Fruit fly (Drosophila melanogaster) whole organism, embryonic: ENCODE measurements around the gene CG31816.

ENCODE experiments used
- Adf1 ChIP-seq: fragments of 200-800 bp; sonication (Bioruptor generic); IDR thresholded peaks from 2 replicates; pipeline ENCODE4 v1.3.6; 2022; ENCODE audit warnings: missing biosample characterization, missing genetic modification characterization
- Atf6 ChIP-seq: fragments of 200-800 bp; sonication (Bioruptor generic); IDR thresholded peaks from 2 replicates; pipeline ENCODE4 v1.3.6; 2022; ENCODE audit warnings: missing biosample characterization, missing genetic modification characterization
- B-H2 ChIP-seq: fragments of 200-800 bp; sonication (Bioruptor generic); optimal IDR thresholded peaks from 2 replicates; lab custom pipeline; 2018; ENCODE audit warnings: missing biosample characterization, mild to moderate bottlenecking, missing genetic modification characterization
- CG10274 ChIP-seq: fragments of 200-800 bp; sonication (Bioruptor generic); optimal IDR thresholded peaks from 3 replicates; lab custom pipeline; 2017; ENCODE audit warnings: missing biosample characterization, mild to moderate bottlenecking, missing genetic modification characterization
- CG11398 ChIP-seq: fragments of 200-800 bp; sonication (Bioruptor generic); optimal IDR thresholded peaks from 2 replicates; lab custom pipeline; 2016; ENCODE audit warnings: missing biosample characterization, missing genetic modification characterization
- CG12299 ChIP-seq: fragments of 200-800 bp; sonication (Bioruptor generic); optimal IDR thresholded peaks from 2 replicates; lab custom pipeline; 2018; ENCODE audit warnings: missing biosample characterization, mild to moderate bottlenecking, missing genetic modification characterization
- CG12942 ChIP-seq: fragments of 200-800 bp; sonication (Bioruptor generic); optimal IDR thresholded peaks from 3 replicates; lab custom pipeline; 2016; ENCODE audit warnings: missing biosample characterization, missing genetic modification characterization
- CG13894 ChIP-seq: fragments of 200-800 bp; sonication (Bioruptor generic); optimal IDR thresholded peaks from 3 replicates; lab custom pipeline; 2018; ENCODE audit warnings: missing biosample characterization, mild to moderate bottlenecking, missing genetic modification characterization, moderate library complexity
- CG1602 ChIP-seq: fragments of 200-800 bp; sonication (Bioruptor generic); optimal IDR thresholded peaks from 3 replicates; lab custom pipeline; 2016; ENCODE audit warnings: missing biosample characterization, missing genetic modification characterization
- CG1647 ChIP-seq: fragments of 200-800 bp; sonication (Bioruptor generic); optimal IDR thresholded peaks from 3 replicates; lab custom pipeline; 2016; ENCODE audit warnings: missing biosample characterization, missing genetic modification characterization
- CG16815 ChIP-seq: fragments of 200-800 bp; sonication (Bioruptor generic); optimal IDR thresholded peaks from 3 replicates; lab custom pipeline; 2017; ENCODE audit warnings: missing biosample characterization, mild to moderate bottlenecking, missing genetic modification characterization
- CG18011 ChIP-seq: fragments of 200-800 bp; sonication (Bioruptor generic); optimal IDR thresholded peaks from 2 replicates; lab custom pipeline; 2017; ENCODE audit warnings: missing biosample characterization, missing genetic modification characterization, mild to moderate bottlenecking, moderate library complexity, missing genotype
- CG1832 ChIP-seq: fragments of 200-800 bp; sonication (Bioruptor generic); optimal IDR thresholded peaks from 2 replicates; lab custom pipeline; 2017; ENCODE audit warnings: missing biosample characterization, mild to moderate bottlenecking, missing genetic modification characterization, inconsistent platforms
- CG2116 ChIP-seq: fragments of 200-800 bp; sonication (Bioruptor generic); optimal IDR thresholded peaks from 3 replicates; lab custom pipeline; 2018; ENCODE audit warnings: missing biosample characterization, mild to moderate bottlenecking, missing genetic modification characterization
- CG32532 ChIP-seq: fragments of 200-800 bp; sonication (Bioruptor generic); IDR thresholded peaks from 2 replicates; pipeline ENCODE4 v1.3.6; 2022; ENCODE audit warnings: missing biosample characterization, missing genetic modification characterization
- CG32767 ChIP-seq: fragments of 200-800 bp; sonication (Bioruptor generic); IDR thresholded peaks from 2 replicates; pipeline ENCODE4 v1.3.6; 2022; ENCODE audit warnings: missing biosample characterization, missing genetic modification characterization
- CG33213 ChIP-seq: fragments of 200-800 bp; sonication (Bioruptor generic); optimal IDR thresholded peaks from 3 replicates; lab custom pipeline; 2016; ENCODE audit warnings: missing biosample characterization, missing genetic modification characterization
- CG4360 ChIP-seq: fragments of 200-800 bp; sonication (Bioruptor generic); IDR thresholded peaks from 2 replicates; pipeline ENCODE4 v1.3.6; 2022; ENCODE audit warnings: missing biosample characterization, missing genetic modification characterization
- CG4424 ChIP-seq: fragments of 200-800 bp; sonication (Bioruptor generic); optimal IDR thresholded peaks from 3 replicates; lab custom pipeline; 2016; ENCODE audit warnings: missing biosample characterization, missing genetic modification characterization
- CG5953 ChIP-seq: fragments of 200-800 bp; sonication (Bioruptor generic); IDR thresholded peaks from 2 replicates; pipeline ENCODE4 v1.3.6; 2022; ENCODE audit warnings: missing biosample characterization, missing genetic modification characterization
- CG6854 ChIP-seq: fragments of 200-800 bp; sonication (Bioruptor generic); optimal IDR thresholded peaks from 3 replicates; lab custom pipeline; 2017; ENCODE audit warnings: missing biosample characterization, mild to moderate bottlenecking, missing genetic modification characterization
- CG7963 ChIP-seq: fragments of 200-800 bp; sonication (Bioruptor generic); IDR thresholded peaks from 3 replicates; pipeline ENCODE4 v1.3.6; 2022; ENCODE audit warnings: missing biosample characterization, missing genetic modification characterization; ENCODE audit not compliant: partially characterized antibody
- CG8924 ChIP-seq: fragments of 200-800 bp; optimal IDR thresholded peaks from 3 replicates; lab custom pipeline; 2019; ENCODE audit warnings: missing biosample characterization, mild to moderate bottlenecking, missing genetic modification characterization, moderate library complexity
- CG9609 ChIP-seq: fragments of 200-800 bp; sonication (Bioruptor generic); optimal IDR thresholded peaks from 3 replicates; lab custom pipeline; 2016; ENCODE audit warnings: missing biosample characterization, missing genetic modification characterization
- Dbx ChIP-seq: fragments of 200-800 bp; sonication (Bioruptor generic); IDR thresholded peaks from 3 replicates; pipeline ENCODE4 v1.3.6; 2022; ENCODE audit warnings: missing biosample characterization, missing genetic modification characterization
- Dek ChIP-seq: fragments of 200-800 bp; sonication (Bioruptor generic); optimal IDR thresholded peaks from 3 replicates; lab custom pipeline; 2019; ENCODE audit warnings: missing biosample characterization, mild to moderate bottlenecking, missing genetic modification characterization, moderate library complexity
- Dip3 ChIP-seq: fragments of 200-800 bp; sonication (Bioruptor generic); optimal IDR thresholded peaks from 3 replicates; lab custom pipeline; 2016; ENCODE audit warnings: missing biosample characterization, missing genetic modification characterization
- MESR4 ChIP-seq: fragments of 200-800 bp; sonication (Bioruptor generic); optimal IDR thresholded peaks from 2 replicates; lab custom pipeline; 2018; ENCODE audit warnings: missing biosample characterization, mild to moderate bottlenecking, missing genetic modification characterization, moderate library complexity
- Pdp1 ChIP-seq, 2 experiments: fragments of 200-800 bp; sonication (Bioruptor generic); optimal IDR thresholded peaks; 3 replicates each; lab custom pipeline; 2016; ENCODE audit warnings: missing biosample characterization in 2 of 2, missing genetic modification characterization in 2 of 2, mild to moderate bottlenecking in 1 of 2, moderate library complexity in 1 of 2
- Six4 ChIP-seq: fragments of 200-800 bp; sonication (Bioruptor generic); optimal IDR thresholded peaks from 2 replicates; lab custom pipeline; 2016; ENCODE audit warnings: missing biosample characterization, missing genetic modification characterization
- Xrp1 ChIP-seq: fragments of 200-800 bp; sonication (Bioruptor generic); IDR thresholded peaks from 2 replicates; pipeline ENCODE4 v1.3.6; 2022; ENCODE audit warnings: missing biosample characterization, missing genetic modification characterization
- aop ChIP-seq: fragments of 200-800 bp; sonication (Bioruptor generic); IDR thresholded peaks from 2 replicates; pipeline ENCODE4 v1.3.6; 2022; ENCODE audit warnings: missing biosample characterization, missing genetic modification characterization
- crc ChIP-seq: fragments of 200-800 bp; sonication (Bioruptor generic); optimal IDR thresholded peaks from 2 replicates; lab custom pipeline; 2016; ENCODE audit warnings: missing biosample characterization, missing genetic modification characterization
- croc ChIP-seq: fragments of 200-800 bp; sonication (Bioruptor generic); conservative IDR thresholded peaks from 3 replicates; pipeline ENCODE4 v1.3.6; 2022; ENCODE audit warnings: missing biosample characterization, missing genetic modification characterization
- dm ChIP-seq: fragments of 200-800 bp; sonication (Bioruptor generic); optimal IDR thresholded peaks from 3 replicates; lab custom pipeline; 2016; ENCODE audit warnings: missing biosample characterization, missing genetic modification characterization
- dpn ChIP-seq, 2 experiments: fragments of 200-800 bp; sonication (Bioruptor generic); optimal IDR thresholded peaks; 3 replicates each; lab custom pipeline; 2016; ENCODE audit warnings: missing biosample characterization in 2 of 2, missing genetic modification characterization in 2 of 2
- ems ChIP-seq: fragments of 200-800 bp; sonication (Bioruptor generic); optimal IDR thresholded peaks from 3 replicates; lab custom pipeline; 2016; ENCODE audit warnings: missing biosample characterization, missing genetic modification characterization
- eve ChIP-seq, 2 experiments: fragments of >200 bp; optimal IDR thresholded peaks; 2 replicates each; lab custom pipeline; 2017; ENCODE audit warnings: missing biosample characterization in 2 of 2, missing genetic modification characterization in 2 of 2
- grau ChIP-seq: fragments of 200-800 bp; optimal IDR thresholded peaks from 3 replicates; lab custom pipeline; 2019; ENCODE audit warnings: missing biosample characterization, mild to moderate bottlenecking, missing genetic modification characterization, moderate library complexity
- ham ChIP-seq: fragments of 200-800 bp; sonication (Bioruptor generic); IDR thresholded peaks from 2 replicates; pipeline ENCODE4 v1.3.6; 2022; ENCODE audit warnings: missing biosample characterization, missing genetic modification characterization
- hth ChIP-seq: fragments of >200 bp; optimal IDR thresholded peaks from 2 replicates; lab custom pipeline; 2017; ENCODE audit warnings: inconsistent platforms
- ken ChIP-seq: fragments of 200-800 bp; sonication (Bioruptor generic); IDR thresholded peaks from 3 replicates; pipeline ENCODE4 v1.3.6; 2022; ENCODE audit warnings: missing biosample characterization, missing genetic modification characterization
- lola ChIP-seq, 3 experiments: fragments of >200 bp in 2 of 3; fragments of 200-800 bp in 1 of 3; sonication (Bioruptor generic) in 1 of 3; optimal IDR thresholded peaks; 2 replicates each; lab custom pipeline; 2017 to 2019; ENCODE audit warnings: missing biosample characterization in 3 of 3, missing genetic modification characterization in 3 of 3, mild to moderate bottlenecking in 1 of 3, moderate library complexity in 1 of 3
- lov ChIP-seq, 2 experiments: fragments of 200-800 bp in 1 of 2; fragments of >200 bp in 1 of 2; sonication (Bioruptor generic) in 1 of 2; IDR thresholded peaks in 1 of 2; optimal IDR thresholded peaks in 1 of 2; 2 replicates in 1 of 2; 3 replicates in 1 of 2; pipeline versions ENCODE4 v1.3.6 to Lab custom; 2017 to 2022; ENCODE audit warnings: missing biosample characterization in 1 of 2, missing genetic modification characterization in 1 of 2
- mam ChIP-seq: fragments of 200-800 bp; sonication (Bioruptor generic); optimal IDR thresholded peaks from 3 replicates; lab custom pipeline; 2016; ENCODE audit warnings: missing biosample characterization, missing genetic modification characterization
- mirr ChIP-seq: fragments of 200-800 bp; sonication (Bioruptor generic); optimal IDR thresholded peaks from 3 replicates; lab custom pipeline; 2018; ENCODE audit warnings: missing biosample characterization, mild to moderate bottlenecking, missing genetic modification characterization
- onecut ChIP-seq: fragments of 200-800 bp; sonication (Bioruptor generic); IDR thresholded peaks from 2 replicates; pipeline ENCODE4 v1.3.6; 2022; ENCODE audit warnings: missing biosample characterization, missing genetic modification characterization
- sd ChIP-seq: fragments of 200-800 bp; sonication (Bioruptor generic); optimal IDR thresholded peaks from 3 replicates; lab custom pipeline; 2018; ENCODE audit warnings: missing biosample characterization, mild to moderate bottlenecking, missing genetic modification characterization, moderate library complexity
- sisA ChIP-seq: fragments of 200-800 bp; sonication (Bioruptor generic); IDR thresholded peaks from 2 replicates; pipeline ENCODE4 v1.3.6; 2022; ENCODE audit warnings: missing biosample characterization, missing genetic modification characterization
- vfl ChIP-seq: fragments of 200-800 bp; sonication (Bioruptor generic); optimal IDR thresholded peaks from 2 replicates; lab custom pipeline; 2016; ENCODE audit warnings: missing biosample characterization, missing genetic modification characterization

The CG31816 gene

dm6 chr2L:16535071-16535581, 7.2 kb upstream of the CG31816 start (continued):
- peak; percentile 54 for TF ChIP-seq CG4424 (GFP tag; lab: Kevin White, UChicago)
- peak; percentile 19 for TF ChIP-seq CG1832 (GFP tag; lab: Kevin White, UChicago)
- TF ChIP-seq eve (GFP tag; optimal IDR thresholded peaks at IDR 0.05; lab: Kevin White, UChicago): peak in 1 of 2 experiments; percentile 93
- TF ChIP-seq dm (GFP tag; lab: Kevin White, UChicago): peak; percentile 64
- no peak for TF ChIP-seq hth (lab: Kevin White, UChicago)
- TF ChIP-seq aop (GFP tag; lab: Robert Waterston, UW): no peak
- peak; percentile 57 for TF ChIP-seq CG1647 (GFP tag; lab: Kevin White, UChicago)
- TF ChIP-seq CG10274: peak; percentile 44
- TF ChIP-seq MESR4 (GFP tag; lab: Kevin White, UChicago): no peak
- peak; percentile 70 for TF ChIP-seq crc (GFP tag; lab: Kevin White, UChicago)
- TF ChIP-seq vfl (GFP tag; lab: Kevin White, UChicago): peak; percentile 50
- TF ChIP-seq Atf6: peak; percentile 67
- no peak for TF ChIP-seq CG5953 (GFP tag; lab: Robert Waterston, UW)
- TF ChIP-seq CG2116: no peak
- TF ChIP-seq CG18011 (GFP tag; lab: Kevin White, UChicago): peak; percentile 52
- peak; percentile 8; the same call in 1 of the 2 replicates for TF ChIP-seq onecut (GFP tag; lab: Robert Waterston, UW)
- TF ChIP-seq croc (GFP tag; lab: Robert Waterston, UW): peak; percentile 31; the same call in 1 of the 3 replicates
- TF ChIP-seq CG12299 (tag; lab: Kevin White, UChicago): peak; percentile 33
- TF ChIP-seq lov (optimal IDR thresholded peaks at IDR 0.05; lab: Kevin White, UChicago): no peak
- no peak for TF ChIP-seq lov (GFP tag; IDR thresholded peaks at IDR 0.05; lab: Robert Waterston, UW)
- peak; percentile 87 for TF ChIP-seq grau (tag; lab: Kevin White, UChicago)
- TF ChIP-seq dpn (GFP tag; optimal IDR thresholded peaks at IDR 0.05; lab: Kevin White, UChicago): peak; percentile 21 to 87
- TF ChIP-seq sisA (GFP tag; lab: Robert Waterston, UW): peak; percentile 55
- TF ChIP-seq mam: peak; percentile 86
- no peak for TF ChIP-seq mirr (GFP tag; lab: Kevin White, UChicago)
- TF ChIP-seq CG8924 (tag; lab: Kevin White, UChicago): peak; percentile 78
- peak; percentile 84 for TF ChIP-seq Dip3
- no peak; the same call in 1 of the 2 replicates for TF ChIP-seq Adf1 (GFP tag; lab: Robert Waterston, UW)
- peak; percentile 1; the same call in 1 of the 2 replicates for TF ChIP-seq CG4360 (GFP tag; lab: Robert Waterston, UW)
- TF ChIP-seq CG6854 (GFP tag; lab: Kevin White, UChicago): peak; percentile 81
- no peak for TF ChIP-seq CG7963
- TF ChIP-seq Pdp1 (GFP tag; optimal IDR thresholded peaks at IDR 0.05; lab: Kevin White, UChicago): peak; percentile 69 to 71
- no peak for TF ChIP-seq CG12942 (GFP tag; lab: Kevin White, UChicago)
- TF ChIP-seq CG11398 (GFP tag; lab: Kevin White, UChicago): peak; percentile 21
- peak; percentile 15 for TF ChIP-seq CG1602 (GFP tag; lab: Kevin White, UChicago)
- peak; percentile 61 for TF ChIP-seq CG16815
- no peak for TF ChIP-seq ken (GFP tag; lab: Robert Waterston, UW)
- peak in 1 of 3 experiments; percentile 8 for TF ChIP-seq lola (GFP tag; optimal IDR thresholded peaks at IDR 0.05; lab: Kevin White, UChicago)
- no peak for TF ChIP-seq ham
- peak; percentile 81 for TF ChIP-seq Dek (tag; lab: Kevin White, UChicago)
- peak; percentile 47 for TF ChIP-seq CG33213
- peak; percentile 71 for TF ChIP-seq sd (tag; lab: Kevin White, UChicago)
- TF ChIP-seq Six4 (GFP tag; lab: Kevin White, UChicago): peak; percentile 59
- peak; percentile 83 for TF ChIP-seq CG9609
- peak; percentile 65 for TF ChIP-seq ems (GFP tag; lab: Kevin White, UChicago)
- TF ChIP-seq Xrp1 (GFP tag; lab: Robert Waterston, UW): peak; percentile 52; the same call in 1 of the 2 replicates
- TF ChIP-seq CG32767 (GFP tag; lab: Robert Waterston, UW): peak; percentile 10; the same call in 1 of the 2 replicates
- peak; percentile 77 for TF ChIP-seq Dbx (GFP tag; lab: Robert Waterston, UW)
- TF ChIP-seq CG13894: peak; percentile 50
- peak; percentile 64 for TF ChIP-seq B-H2
- peak; percentile 66 for TF ChIP-seq CG32532 (GFP tag; lab: Robert Waterston, UW)
